ENCODE assay signal across 4 fruit fly cellular contexts in genomic region chr2L:4124629-4125350, dm6.
A peak's percentile ranks its signal among the peaks of the same experiment; 100 is the strongest.
TF ChIP-seq lines count a peak whose summit lies in the region.

No protein-coding gene starts in this region.

- TF ChIP-seq CTCF in whole organism, embryonic (GFP tag; optimal IDR thresholded peaks at IDR 0.05; lab: Kevin White, UChicago): no peak

TF ChIP-seq in whole organism, embryonic, 481 proteins besides CTCF, POLR2A, EP300 and RAD21 (continues in another document):
- TF ChIP-seq CG43689 (GFP tag; IDR thresholded peaks at IDR 0.05; lab: Robert Waterston, UW) (no peak), gfzf (GFP tag; optimal IDR thresholded peaks at IDR 0.05; lab: Kevin White, UChicago) (no peak), Sox100B (GFP tag; optimal IDR thresholded peaks at IDR 0.05; lab: Kevin White, UChicago) (peak; percentile 60), CG7556 (GFP tag; optimal IDR thresholded peaks at IDR 0.05; lab: Kevin White, UChicago) (peak; percentile 84), inv (GFP tag; IDR thresholded peaks at IDR 0.05; lab: Robert Waterston, UW; ENCODE audit: partially characterized antibody) (no peak), CG32767 (GFP tag; IDR thresholded peaks at IDR 0.05; lab: Robert Waterston, UW) (no peak), YL-1 (GFP tag; optimal IDR thresholded peaks at IDR 0.05; lab: Kevin White, UChicago) (no peak), fu2 (GFP tag; optimal IDR thresholded peaks at IDR 0.05; lab: Kevin White, UChicago) (no peak), E2f1 (GFP tag; IDR thresholded peaks at IDR 0.05; lab: Robert Waterston, UW) (peak; percentile 48), NfI (GFP tag; optimal IDR thresholded peaks at IDR 0.05; lab: Kevin White, UChicago) (peak; percentile 26), CG8478 (optimal IDR thresholded peaks at IDR 0.05; lab: Kevin White, UChicago) (no peak), CG31441 (GFP tag; IDR thresholded peaks at IDR 0.05; lab: Robert Waterston, UW) (peak; percentile 82), ftz-f1 (GFP tag; optimal IDR thresholded peaks at IDR 0.05; lab: Kevin White, UChicago) (no peak), pros (GFP tag; optimal IDR thresholded peaks at IDR 0.05; lab: Kevin White, UChicago) (peak; percentile 64), CG9609 (GFP tag; optimal IDR thresholded peaks at IDR 0.05; lab: Kevin White, UChicago) (no peak), cad (GFP tag; optimal IDR thresholded peaks at IDR 0.05; lab: Kevin White, UChicago) (no peak), CG7987 (GFP tag; optimal IDR thresholded peaks at IDR 0.05; lab: Kevin White, UChicago) (no peak), CG18599 (GFP tag; optimal IDR thresholded peaks at IDR 0.05; lab: Kevin White, UChicago) (peak; percentile 77), vnd (GFP tag; IDR thresholded peaks at IDR 0.05; lab: Robert Waterston, UW; ENCODE audit: partially characterized antibody) (no peak), croc (GFP tag; conservative IDR thresholded peaks at IDR 0.05; lab: Robert Waterston, UW) (peak; percentile 73), CG6272 (GFP tag; IDR thresholded peaks at IDR 0.05; lab: Robert Waterston, UW) (peak; percentile 34; the same call in 1 of the 2 replicates), Ada2b (GFP tag; IDR thresholded peaks at IDR 0.05; lab: Robert Waterston, UW) (peak; percentile 11; the same call in 1 of the 2 replicates), sug (tag; optimal IDR thresholded peaks at IDR 0.05; lab: Kevin White, UChicago) (peak; percentile 5)

TF ChIP-seq in whole organism, prepupa, 60 proteins besides CTCF, POLR2A, EP300 and RAD21 (continues in another document):
- TF ChIP-seq Smox (GFP tag; optimal IDR thresholded peaks at IDR 0.05; lab: Kevin White, UChicago): no peak
- no peak for TF ChIP-seq CG10669 (GFP tag; optimal IDR thresholded peaks at IDR 0.05; lab: Kevin White, UChicago)
- TF ChIP-seq eg (GFP tag; IDR thresholded peaks at IDR 0.05; lab: Robert Waterston, UW): no peak
- TF ChIP-seq ss (GFP tag; optimal IDR thresholded peaks at IDR 0.05; lab: Kevin White, UChicago): no peak
- TF ChIP-seq lz (GFP tag; optimal IDR thresholded peaks at IDR 0.05; lab: Kevin White, UChicago): no peak
- no peak for TF ChIP-seq fd59A (GFP tag; optimal IDR thresholded peaks at IDR 0.05; lab: Kevin White, UChicago)
- no peak for TF ChIP-seq Lpt (GFP tag; optimal IDR thresholded peaks at IDR 0.05; lab: Kevin White, UChicago)
- TF ChIP-seq Eip78C (GFP tag; lab: Kevin White, UChicago): peak; percentile 68
- no peak for TF ChIP-seq CG4318 (GFP tag; optimal IDR thresholded peaks at IDR 0.05; lab: Kevin White, UChicago)
- TF ChIP-seq pdm3 (GFP tag; optimal IDR thresholded peaks at IDR 0.05; lab: Kevin White, UChicago): no peak
- TF ChIP-seq esn (GFP tag; optimal IDR thresholded peaks at IDR 0.05; lab: Kevin White, UChicago): no peak
- TF ChIP-seq CG11902 (GFP tag; optimal IDR thresholded peaks at IDR 0.05; lab: Kevin White, UChicago): no peak
- TF ChIP-seq salr (GFP tag; optimal IDR thresholded peaks at IDR 0.05; lab: Kevin White, UChicago): no peak
- TF ChIP-seq Sox15 (GFP tag; optimal IDR thresholded peaks at IDR 0.05; lab: Kevin White, UChicago): no peak
- no peak for TF ChIP-seq Ets21C (GFP tag; optimal IDR thresholded peaks at IDR 0.05; lab: Kevin White, UChicago)
- no peak for TF ChIP-seq CG8319 (GFP tag; optimal IDR thresholded peaks at IDR 0.05; lab: Kevin White, UChicago)
- peak; percentile 1 for TF ChIP-seq Met (GFP tag; optimal IDR thresholded peaks at IDR 0.05; lab: Kevin White, UChicago)
- TF ChIP-seq CG3919 (GFP tag; optimal IDR thresholded peaks at IDR 0.05; lab: Kevin White, UChicago): no peak
- no peak for TF ChIP-seq CG6808 (GFP tag; optimal IDR thresholded peaks at IDR 0.05; lab: Kevin White, UChicago)
- 0 out of 3 replicates have a peak, but pooled peaks have one; percentile 40 for TF ChIP-seq CG6163 (GFP tag; IDR thresholded peaks at IDR 0.05; lab: Robert Waterston, UW)
- no peak for TF ChIP-seq CG15336 (GFP tag; IDR thresholded peaks at IDR 0.05; lab: Robert Waterston, UW)
- TF ChIP-seq Gug (GFP tag; IDR thresholded peaks at IDR 0.05; lab: Robert Waterston, UW): no peak
- TF ChIP-seq Sox14 (GFP tag; optimal IDR thresholded peaks at IDR 0.05; lab: Kevin White, UChicago): no peak
- no peak for TF ChIP-seq CG8632 (GFP tag; optimal IDR thresholded peaks at IDR 0.05; lab: Kevin White, UChicago)
- no peak for TF ChIP-seq CG7368 (GFP tag; optimal IDR thresholded peaks at IDR 0.05; lab: Kevin White, UChicago)

TF ChIP-seq in whole organism, pupa, 21 proteins besides CTCF, POLR2A, EP300 and RAD21:
- TF ChIP-seq CG8301 (tag; optimal IDR thresholded peaks at IDR 0.05; lab: Kevin White, UChicago) (no peak), CG8159 (tag; optimal IDR thresholded peaks at IDR 0.05; lab: Kevin White, UChicago) (peak; percentile 32), CG15710 (tag; optimal IDR thresholded peaks at IDR 0.05; lab: Kevin White, UChicago) (peak; percentile 18)

TF ChIP-seq in whole organism, wandering third instar larva, 38 proteins besides CTCF, POLR2A, EP300 and RAD21:
- no peak for TF ChIP-seq Dif (GFP tag; optimal IDR thresholded peaks at IDR 0.05; lab: Kevin White, UChicago; ENCODE audit: partially characterized antibody)
- TF ChIP-seq CG32264 (GFP tag; optimal IDR thresholded peaks at IDR 0.05; lab: Kevin White, UChicago): no peak
- peak; percentile 42 for TF ChIP-seq sv (GFP tag; optimal IDR thresholded peaks at IDR 0.05; lab: Kevin White, UChicago)
- no peak for TF ChIP-seq Rel (GFP tag; optimal IDR thresholded peaks at IDR 0.05; lab: Kevin White, UChicago)
- no peak for TF ChIP-seq Rel (tag; optimal IDR thresholded peaks at IDR 0.05; lab: Kevin White, UChicago)
- peak; percentile 16 for TF ChIP-seq fru (GFP tag; optimal IDR thresholded peaks at IDR 0.05; lab: Kevin White, UChicago)
- no peak for TF ChIP-seq pan (optimal IDR thresholded peaks at IDR 0.05; lab: Kevin White, UChicago)
- no peak for TF ChIP-seq h (GFP tag; optimal IDR thresholded peaks at IDR 0.05; lab: Kevin White, UChicago)
- TF ChIP-seq br (GFP tag; optimal IDR thresholded peaks at IDR 0.05; lab: Kevin White, UChicago): no peak
- no peak for TF ChIP-seq OdsH (GFP tag; optimal IDR thresholded peaks at IDR 0.05; lab: Kevin White, UChicago)

Comparison
In these comparisons a context has a peak if more than half of its experiments do, and no peak if none do; other contexts are left out.
1. Of the 7 proteins assayed by ChIP-seq in both whole organism, embryonic and whole organism, prepupa: peak only in whole organism, embryonic: Blimp-1 and Sox102F; only in whole organism, prepupa: none; in both: none; in neither: 5.